Worm (Caenorhabditis elegans) whole organism, mixed stage, embryonic: ENCODE measurements around the gene haf-1.

ENCODE experiments used
- blmp-1 ChIP-seq: fragments of 150-350 bp; optimal IDR thresholded peaks from 2 replicates; lab custom pipeline; 2014; ENCODE audit warnings: missing biosample characterization, missing genetic modification characterization
- ces-1 ChIP-seq: fragments of 150-350 bp; optimal IDR thresholded peaks from 2 replicates; lab custom pipeline; 2014; ENCODE audit warnings: missing biosample characterization, missing genetic modification reagents, missing genetic modification characterization
- elt-1 ChIP-seq: sonication (generic microtip); optimal IDR thresholded peaks from 2 replicates; lab custom pipeline; 2017; ENCODE audit warnings: missing genetic modification characterization, mild to moderate bottlenecking, missing compliant biosample characterization, antibody characterized with exemption, moderate library complexity, borderline replicate concordance; ENCODE audit not compliant: insufficient read depth
- flh-1 ChIP-seq: fragments of 200-800 bp; sonication (Bioruptor generic); optimal IDR thresholded peaks from 2 replicates; lab custom pipeline; 2018; ENCODE audit warnings: mild to moderate bottlenecking, missing genetic modification characterization, moderate library complexity, missing compliant biosample characterization
- hlh-1 ChIP-seq: fragments of 150-350 bp; optimal IDR thresholded peaks from 2 replicates; lab custom pipeline; 2014; ENCODE audit warnings: missing biosample characterization, missing genetic modification reagents, missing genetic modification characterization
- lin-32 ChIP-seq: fragments of 200-800 bp; sonication (Bioruptor generic); optimal IDR thresholded peaks from 2 replicates; lab custom pipeline; 2018; ENCODE audit warnings: mild to moderate bottlenecking, missing genetic modification characterization, missing compliant biosample characterization
- lsy-2 ChIP-seq: fragments of 150-350 bp; optimal IDR thresholded peaks from 2 replicates; lab custom pipeline; 2014; ENCODE audit warnings: missing biosample characterization, missing genetic modification characterization
- nhr-237 ChIP-seq: fragments of 150-350 bp; optimal IDR thresholded peaks from 2 replicates; lab custom pipeline; 2014; ENCODE audit warnings: missing biosample characterization, missing genetic modification characterization
- nhr-76 ChIP-seq: sonication (generic microtip); optimal IDR thresholded peaks from 2 replicates; lab custom pipeline; 2017; ENCODE audit warnings: missing biosample characterization, missing genetic modification characterization
- pha-4 ChIP-seq: fragments of 150-350 bp; optimal IDR thresholded peaks from 2 replicates; lab custom pipeline; 2018; ENCODE audit warnings: missing biosample characterization, missing genetic modification reagents, missing genetic modification characterization
- tbx-8 ChIP-seq: fragments of 200-800 bp; sonication (Bioruptor generic); optimal IDR thresholded peaks from 2 replicates; lab custom pipeline; 2018; ENCODE audit warnings: mild to moderate bottlenecking, missing genetic modification characterization, moderate library complexity, missing compliant biosample characterization
- unc-39 ChIP-seq: fragments of 150-350 bp; optimal IDR thresholded peaks from 2 replicates; lab custom pipeline; 2014; ENCODE audit warnings: missing biosample characterization, missing genetic modification characterization
- unc-62 ChIP-seq: fragments of 150-350 bp; optimal IDR thresholded peaks from 2 replicates; lab custom pipeline; 2014; ENCODE audit warnings: missing biosample characterization, missing genetic modification reagents, missing genetic modification characterization
- ztf-11 ChIP-seq: fragments of 150-350 bp; optimal IDR thresholded peaks from 2 replicates; lab custom pipeline; 2014; ENCODE audit warnings: missing biosample characterization, missing genetic modification characterization

- TF ChIP-seq ces-1 (GFP tag; lab: Kevin White, UChicago) (peak; percentile 84), nhr-237 (no peak), blmp-1 (tag; lab: Kevin White, UChicago) (no peak), unc-39 (tag; lab: Kevin White, UChicago) (no peak), unc-62 (no peak), pha-4 (no peak), ztf-11 (no peak), flh-1 (GFP tag; lab: Kevin White, UChicago) (no peak), tbx-8 (GFP tag; lab: Kevin White, UChicago) (no peak), elt-1 (tag; lab: Kevin White, UChicago) (no peak), lin-32 (no peak), nhr-76 (tag; lab: Kevin White, UChicago) (no peak), lsy-2 (tag; lab: Kevin White, UChicago) (no peak), hlh-1 (no peak)
These were observed 47.4 kb upstream of the haf-1 start, which contains the start of gene ceh-88 for ce11 chrIV:17328834-17329233.
